Fruit fly (Drosophila melanogaster): ENCODE measurements around the gene eRF1.
A peak's percentile ranks its signal among the peaks of the same experiment; 100 is the strongest.

Gene eRF1

dm6 chr3L:20399550-20400109, 51.5 kb downstream of the eRF1 start (continued):
- TF ChIP-seq CG4424 (GFP tag; optimal IDR thresholded peaks at IDR 0.05) (peak; percentile 87), CG11398 (GFP tag; optimal IDR thresholded peaks at IDR 0.05) (peak; percentile 70), insv (GFP tag; optimal IDR thresholded peaks at IDR 0.05) (peak in 1 of 2 experiments; percentile 57), CG9215 (GFP tag; IDR thresholded peaks at IDR 0.05) (peak; percentile 83), Mes4 (GFP tag; optimal IDR thresholded peaks at IDR 0.05) (peak; percentile 62), bsh (GFP tag; optimal IDR thresholded peaks at IDR 0.05) (peak; percentile 82 to 86), inv (GFP tag; IDR thresholded peaks at IDR 0.05; ENCODE audit: partially characterized antibody) (no peak), CG8765 (GFP tag; IDR thresholded peaks at IDR 0.05) (peak; percentile 71; the same call in 1 of the 2 replicates), h (optimal IDR thresholded peaks at IDR 0.05) (no peak), en (GFP tag; optimal IDR thresholded peaks at IDR 0.05) (peak; percentile 57), CG17361 (GFP tag; IDR thresholded peaks at IDR 0.05) (peak; percentile 96), CG12155 (GFP tag; optimal IDR thresholded peaks at IDR 0.05) (peak; percentile 85), fd64A (GFP tag; optimal IDR thresholded peaks at IDR 0.05) (peak; percentile 62), Six4 (GFP tag; optimal IDR thresholded peaks at IDR 0.05) (peak; percentile 80), Fer3 (tag; optimal IDR thresholded peaks at IDR 0.05) (peak; percentile 89), CG10565 (GFP tag; optimal IDR thresholded peaks at IDR 0.05) (no peak), Dip3 (GFP tag; optimal IDR thresholded peaks at IDR 0.05) (peak; percentile 84), CG2678 (tag; optimal IDR thresholded peaks at IDR 0.05) (peak; percentile 95), pita (GFP tag; optimal IDR thresholded peaks at IDR 0.05) (no peak), CG14014 (GFP tag; IDR thresholded peaks at IDR 0.05) (peak; percentile 85), toy (GFP tag; IDR thresholded peaks at IDR 0.05) (peak; percentile 73), Gug (GFP tag; IDR thresholded peaks at IDR 0.05) (peak; percentile 87), CG7745 (tag; optimal IDR thresholded peaks at IDR 0.05) (no peak), Trl (optimal IDR thresholded peaks at IDR 0.05) (no peak), Trl (GFP tag; optimal IDR thresholded peaks at IDR 0.05) (peak; percentile 76), Spps (tag; optimal IDR thresholded peaks at IDR 0.05) (peak; percentile 48), Poxn (GFP tag; IDR thresholded peaks at IDR 0.05) (peak; percentile 19; the same call in 1 of the 2 replicates), ham (GFP tag; IDR thresholded peaks at IDR 0.05) (peak; percentile 52; the same call in 1 of the 2 replicates), CG32772 (GFP tag; IDR thresholded peaks at IDR 0.05) (peak; percentile 66), BEAF-32 (GFP tag; optimal IDR thresholded peaks at IDR 0.05) (no peak), twi (tag; optimal IDR thresholded peaks at IDR 0.05) (peak; percentile 67), amos (GFP tag; IDR thresholded peaks at IDR 0.05; ENCODE audit: partially characterized antibody) (no peak), lilli (GFP tag; optimal IDR thresholded peaks at IDR 0.05) (peak; percentile 90), hb (GFP tag; IDR thresholded peaks at IDR 0.05; ENCODE audit: partially characterized antibody) (no peak), tna (GFP tag; IDR thresholded peaks at IDR 0.05; ENCODE audit: partially characterized antibody) (no peak), hkb (optimal IDR thresholded peaks at IDR 0.05) (no peak), hkb (GFP tag; IDR thresholded peaks at IDR 0.05) (peak; percentile 85), CG6254 (GFP tag; optimal IDR thresholded peaks at IDR 0.05) (peak; percentile 55), Hand (GFP tag; optimal IDR thresholded peaks at IDR 0.05) (peak; percentile 84), CG15696 (tag; optimal IDR thresholded peaks at IDR 0.05) (peak; percentile 77), CG3726 (GFP tag; IDR thresholded peaks at IDR 0.05) (peak; percentile 68; the same call in 1 of the 3 replicates), Usf (GFP tag; optimal IDR thresholded peaks at IDR 0.05) (peak; percentile 70), CG4282 (GFP tag; optimal IDR thresholded peaks at IDR 0.05) (peak; percentile 86), ken (GFP tag; IDR thresholded peaks at IDR 0.05) (peak; percentile 56; the same call in 1 of the 3 replicates), Lhr (GFP tag; optimal IDR thresholded peaks at IDR 0.05) (peak; percentile 40), YL-1 (GFP tag; optimal IDR thresholded peaks at IDR 0.05) (peak; percentile 47), cato (GFP tag; optimal IDR thresholded peaks at IDR 0.05; ENCODE audit: borderline replicate concordance) (peak; percentile 58), tin (GFP tag; optimal IDR thresholded peaks at IDR 0.05) (peak; percentile 82), CG2875 (GFP tag; optimal IDR thresholded peaks at IDR 0.05) (peak; percentile 67), zfh1 (GFP tag; IDR thresholded peaks at IDR 0.05) (peak; percentile 82), Sox100B (GFP tag; optimal IDR thresholded peaks at IDR 0.05) (peak; percentile 91)

All from whole organism, embryonic.